Worm (Caenorhabditis elegans) whole organism, mixed stage, embryonic: ENCODE data around the gene ant-1.3.

Source experiments
- ceh-83 ChIP-seq: fragments of 200-800 bp; sonication (Bioruptor generic); optimal IDR thresholded peaks from 2 replicates; lab custom pipeline; 2018; ENCODE audit warnings: mild to moderate bottlenecking, missing genetic modification characterization, missing compliant biosample characterization
- mep-1 ChIP-seq: fragments of 150-350 bp; optimal IDR thresholded peaks from 2 replicates; lab custom pipeline; 2017; ENCODE audit warnings: missing biosample characterization, missing genetic modification reagents, missing genetic modification characterization, inconsistent platforms
- nhr-28 ChIP-seq: fragments of 150-350 bp; optimal IDR thresholded peaks from 2 replicates; lab custom pipeline; 2014; ENCODE audit warnings: missing biosample characterization, missing genetic modification characterization
- snpc-4 ChIP-seq: fragments of 150-350 bp; optimal IDR thresholded peaks from 2 replicates; lab custom pipeline; 2014; ENCODE audit warnings: missing biosample characterization, missing genetic modification characterization
- unc-39 ChIP-seq: fragments of 150-350 bp; optimal IDR thresholded peaks from 2 replicates; lab custom pipeline; 2014; ENCODE audit warnings: missing biosample characterization, missing genetic modification characterization

- TF ChIP-seq snpc-4 (tag; lab: Kevin White, UChicago) (no peak), nhr-28 (tag; lab: Kevin White, UChicago) (no peak), mep-1 (tag; lab: Kevin White, UChicago) (no peak), ceh-83 (GFP tag; lab: Kevin White, UChicago) (no peak), unc-39 (tag; lab: Kevin White, UChicago) (no peak)
Observed at ce11 chrIV:9755713-9756112, 46.6 kb upstream of the ant-1.3 start.
